Worm (Caenorhabditis elegans) whole organism, late embryonic: ENCODE measurements around the gene C52B9.8.

Experiments
- ama-1 ChIP-seq: fragments of 150-350 bp; optimal IDR thresholded peaks from 2 replicates; lab custom pipeline; 2014
- ceh-24 ChIP-seq: sonication (generic microtip); optimal IDR thresholded peaks from 2 replicates; lab custom pipeline; 2016; ENCODE audit warnings: mild to moderate bottlenecking, missing genetic modification characterization, missing compliant biosample characterization
- dve-1 ChIP-seq: sonication (generic microtip); optimal IDR thresholded peaks from 2 replicates; lab custom pipeline; 2017; ENCODE audit warnings: antibody characterized with exemption, mild to moderate bottlenecking, missing genetic modification characterization, missing compliant biosample characterization
- ets-4 ChIP-seq: sonication (generic microtip); optimal IDR thresholded peaks from 2 replicates; lab custom pipeline; 2016; ENCODE audit warnings: missing genetic modification characterization, missing compliant biosample characterization
- fkh-10 ChIP-seq: fragments of 150-350 bp; optimal IDR thresholded peaks from 2 replicates; lab custom pipeline; 2014; ENCODE audit warnings: missing biosample characterization, missing genetic modification reagents, missing genetic modification characterization
- hlh-15 ChIP-seq: sonication (generic microtip); optimal IDR thresholded peaks from 2 replicates; lab custom pipeline; 2016; ENCODE audit warnings: missing genetic modification characterization, missing compliant biosample characterization
- hlh-8 ChIP-seq: sonication (generic microtip); optimal IDR thresholded peaks from 2 replicates; lab custom pipeline; 2016; ENCODE audit warnings: missing genotype, missing genetic modification characterization, missing compliant biosample characterization
- nhr-11 ChIP-seq: fragments of 150-350 bp; optimal IDR thresholded peaks from 2 replicates; lab custom pipeline; 2014; ENCODE audit warnings: missing biosample characterization, missing genetic modification characterization
- sdc-2 ChIP-seq: sonication (generic microtip); optimal IDR thresholded peaks from 2 replicates; lab custom pipeline; 2016; ENCODE audit warnings: missing genotype, missing genetic modification characterization, missing compliant biosample characterization

- TF ChIP-seq nhr-11 (tag; lab: Kevin White, UChicago) (no peak), hlh-15 (tag; lab: Kevin White, UChicago) (no peak), hlh-8 (tag; lab: Kevin White, UChicago) (no peak), fkh-10 (GFP tag; lab: Kevin White, UChicago) (no peak), sdc-2 (tag; lab: Kevin White, UChicago) (no peak), ets-4 (tag; lab: Kevin White, UChicago) (no peak), ama-1 (lab: Kevin White, UChicago) (no peak), ceh-24 (no peak), dve-1 (tag; lab: Kevin White, UChicago) (no peak)
These were observed 27.6 kb downstream of the C52B9.8 start, which contains the start of gene ets-10 for ce11 chrX:4283989-4284388.
